Fruit fly (Drosophila melanogaster) Kc167 (cell line): ENCODE measurements around the gene CG44004.

Experiments
- Myc ChIP-seq: fragments of >200 bp; optimal IDR thresholded peaks from 2 replicates; lab custom pipeline; 2017; ENCODE audit warnings: missing external identifiers
- h ChIP-seq: fragments of >200 bp; optimal IDR thresholded peaks from 3 replicates; lab custom pipeline; 2018; ENCODE audit warnings: missing external identifiers
- insv ChIP-seq: fragments of >200 bp; optimal IDR thresholded peaks from 3 replicates; lab custom pipeline; 2018; ENCODE audit warnings: missing external identifiers
- psq ChIP-seq: fragments of >200 bp; optimal IDR thresholded peaks from 2 replicates; lab custom pipeline; 2017; ENCODE audit warnings: missing external identifiers
- ttk ChIP-seq: sonication (Bioruptor generic); optimal IDR thresholded peaks from 2 replicates; lab custom pipeline; 2017; ENCODE audit warnings: missing external identifiers

- TF ChIP-seq insv (lab: Kevin White, UChicago) (no peak), ttk (lab: Kevin White, UChicago) (no peak), psq (lab: Kevin White, UChicago) (no peak), h (lab: Kevin White, UChicago) (no peak), Myc (no peak)
Observed at dm6 chr3L:18040017-18040416, 33.6 kb downstream of the CG44004 start, which contains the start of gene CG32192.
